Fruit fly (Drosophila melanogaster) whole organism, prepupa: ENCODE results near the gene CG9396.

Experiments used
- Blimp-1 ChIP-seq: fragments of 200-800 bp; sonication (Bioruptor generic); optimal IDR thresholded peaks from 3 replicates; lab custom pipeline; 2017; ENCODE audit warnings: missing biosample characterization, missing genetic modification characterization, mild to moderate bottlenecking, moderate library complexity, missing genetic modification reagents
- CG10669 ChIP-seq: fragments of 200-800 bp; sonication (Bioruptor generic); optimal IDR thresholded peaks from 3 replicates; lab custom pipeline; 2018; ENCODE audit warnings: missing biosample characterization, mild to moderate bottlenecking, missing genetic modification characterization, moderate library complexity
- CG11294 ChIP-seq: fragments of 200-800 bp; sonication (Bioruptor generic); IDR thresholded peaks from 2 replicates; pipeline ENCODE4 v1.3.6; 2022; ENCODE audit warnings: missing biosample characterization, missing genetic modification characterization
- CG11762 ChIP-seq: fragments of 200-800 bp; sonication (Bioruptor generic); optimal IDR thresholded peaks from 3 replicates; lab custom pipeline; 2016; ENCODE audit warnings: missing biosample characterization, missing genetic modification characterization; ENCODE audit not compliant: insufficient read depth
- CG11902 ChIP-seq: fragments of 200-800 bp; sonication (Bioruptor generic); optimal IDR thresholded peaks from 3 replicates; lab custom pipeline; 2016; ENCODE audit warnings: missing biosample characterization, missing genetic modification characterization
- CG15336 ChIP-seq: fragments of 200-800 bp; sonication (Bioruptor generic); IDR thresholded peaks from 2 replicates; pipeline ENCODE4 v1.3.6; 2022; ENCODE audit warnings: missing biosample characterization, missing genetic modification characterization
- CG1621 ChIP-seq: fragments of 200-800 bp; sonication (Bioruptor generic); optimal IDR thresholded peaks from 3 replicates; lab custom pipeline; 2018; ENCODE audit warnings: missing biosample characterization, mild to moderate bottlenecking, missing genetic modification characterization
- CG16779 ChIP-seq: fragments of 200-800 bp; sonication (Bioruptor generic); optimal IDR thresholded peaks from 3 replicates; lab custom pipeline; 2017; ENCODE audit warnings: missing biosample characterization, mild to moderate bottlenecking, missing genetic modification characterization
- CG31627 ChIP-seq: fragments of 200-800 bp; sonication (Bioruptor generic); optimal IDR thresholded peaks from 3 replicates; lab custom pipeline; 2016; ENCODE audit warnings: missing biosample characterization, missing genetic modification characterization
- CG32006 ChIP-seq: fragments of 200-800 bp; sonication (Bioruptor generic); optimal IDR thresholded peaks from 3 replicates; lab custom pipeline; 2017; ENCODE audit warnings: missing biosample characterization, mild to moderate bottlenecking, missing genetic modification characterization
- CG34406 ChIP-seq: fragments of 200-800 bp; sonication (Bioruptor generic); optimal IDR thresholded peaks from 3 replicates; lab custom pipeline; 2016; ENCODE audit warnings: missing biosample characterization, missing genetic modification characterization
- CG3919 ChIP-seq: fragments of 200-800 bp; sonication (Bioruptor generic); optimal IDR thresholded peaks from 3 replicates; lab custom pipeline; 2016; ENCODE audit warnings: missing biosample characterization, missing genetic modification characterization
- CG4318 ChIP-seq: fragments of 200-800 bp; sonication (Bioruptor generic); optimal IDR thresholded peaks from 3 replicates; lab custom pipeline; 2017; ENCODE audit warnings: missing biosample characterization, mild to moderate bottlenecking, missing genetic modification characterization
- CG6163 ChIP-seq: fragments of 200-800 bp; sonication (Bioruptor generic); IDR thresholded peaks from 3 replicates; pipeline ENCODE4 v1.3.6; 2022; ENCODE audit warnings: missing biosample characterization, missing genetic modification characterization
- CG6792 ChIP-seq: fragments of 200-800 bp; sonication (Bioruptor generic); optimal IDR thresholded peaks from 3 replicates; lab custom pipeline; 2016; ENCODE audit warnings: missing biosample characterization, missing genetic modification characterization
- CG6808 ChIP-seq: fragments of 200-800 bp; sonication (Bioruptor generic); optimal IDR thresholded peaks from 3 replicates; lab custom pipeline; 2017; ENCODE audit warnings: missing biosample characterization, missing genetic modification characterization, mild to moderate bottlenecking, moderate library complexity, missing genetic modification reagents
- CG6854 ChIP-seq: fragments of 200-800 bp; sonication (Bioruptor generic); optimal IDR thresholded peaks from 2 replicates; lab custom pipeline; 2017; ENCODE audit warnings: missing biosample characterization, mild to moderate bottlenecking, missing genetic modification characterization
- CG7368 ChIP-seq: fragments of 200-800 bp; sonication (Bioruptor generic); optimal IDR thresholded peaks from 3 replicates; lab custom pipeline; 2016; ENCODE audit warnings: missing biosample characterization, missing genetic modification characterization
- CG8119 ChIP-seq: fragments of 200-800 bp; sonication (Bioruptor generic); IDR thresholded peaks from 3 replicates; pipeline ENCODE4 v1.3.6; 2022; ENCODE audit warnings: missing biosample characterization, missing genetic modification characterization
- CG8319 ChIP-seq: fragments of 200-800 bp; sonication (Bioruptor generic); optimal IDR thresholded peaks from 3 replicates; lab custom pipeline; 2016; ENCODE audit warnings: missing biosample characterization, missing genetic modification characterization
- CG8632 ChIP-seq: fragments of 200-800 bp; sonication (Bioruptor generic); optimal IDR thresholded peaks from 3 replicates; lab custom pipeline; 2016; ENCODE audit warnings: missing biosample characterization, missing genetic modification characterization
- CG9139 ChIP-seq: fragments of 200-800 bp; sonication (Bioruptor generic); optimal IDR thresholded peaks from 3 replicates; lab custom pipeline; 2017; ENCODE audit warnings: missing biosample characterization, mild to moderate bottlenecking, missing genetic modification characterization
- Eip75B ChIP-seq: fragments of 200-800 bp; sonication (Bioruptor generic); optimal IDR thresholded peaks from 3 replicates; lab custom pipeline; 2016; ENCODE audit warnings: missing biosample characterization, missing genetic modification characterization
- Eip78C ChIP-seq: fragments of 200-800 bp; sonication (Bioruptor generic); peaks from one replicate; lab custom pipeline; 2016; ENCODE audit warnings: missing biosample characterization, missing genetic modification characterization
- Eip93F ChIP-seq: fragments of 200-800 bp; sonication (Bioruptor generic); optimal IDR thresholded peaks from 2 replicates; lab custom pipeline; 2016; ENCODE audit warnings: missing biosample characterization, mild to moderate bottlenecking, missing genetic modification characterization
- Ets21C ChIP-seq: fragments of 200-800 bp; sonication (Bioruptor generic); optimal IDR thresholded peaks from 3 replicates; lab custom pipeline; 2016; ENCODE audit warnings: missing biosample characterization, missing genetic modification characterization
- Ets96B ChIP-seq: fragments of 200-800 bp; optimal IDR thresholded peaks from 2 replicates; lab custom pipeline; 2019; ENCODE audit warnings: missing biosample characterization, mild to moderate bottlenecking, missing genetic modification characterization, moderate library complexity
- Gug ChIP-seq: fragments of 200-800 bp; sonication (Bioruptor generic); IDR thresholded peaks from 2 replicates; pipeline ENCODE4 v1.3.6; 2022; ENCODE audit warnings: missing biosample characterization, missing genetic modification characterization
- Hr38 ChIP-seq: sonication (Bioruptor generic); optimal IDR thresholded peaks from 2 replicates; lab custom pipeline; 2016; ENCODE audit warnings: missing biosample characterization, missing genetic modification characterization
- Hr39 ChIP-seq: fragments of 200-800 bp; sonication (Bioruptor generic); optimal IDR thresholded peaks from 2 replicates; lab custom pipeline; 2016; ENCODE audit warnings: missing biosample characterization, missing genetic modification characterization
- Met ChIP-seq: fragments of 200-800 bp; sonication (Bioruptor generic); optimal IDR thresholded peaks from 3 replicates; lab custom pipeline; 2016; ENCODE audit warnings: missing biosample characterization, missing genetic modification characterization
- Smox ChIP-seq: fragments of 200-800 bp; sonication (Bioruptor generic); optimal IDR thresholded peaks from 3 replicates; lab custom pipeline; 2016; ENCODE audit warnings: missing biosample characterization, missing genetic modification characterization
- Sox15 ChIP-seq: fragments of 200-800 bp; sonication (Bioruptor generic); optimal IDR thresholded peaks from 3 replicates; lab custom pipeline; 2016; ENCODE audit warnings: missing biosample characterization, missing genetic modification characterization
- achi ChIP-seq: fragments of 200-800 bp; sonication (Bioruptor generic); optimal IDR thresholded peaks from 3 replicates; lab custom pipeline; 2016; ENCODE audit warnings: missing biosample characterization, missing genetic modification characterization
- dac ChIP-seq: fragments of 200-800 bp; sonication (Bioruptor generic); optimal IDR thresholded peaks from 2 replicates; lab custom pipeline; 2017; ENCODE audit warnings: missing biosample characterization, mild to moderate bottlenecking, missing genetic modification characterization
- dsx ChIP-seq: fragments of 200-800 bp; optimal IDR thresholded peaks from 3 replicates; lab custom pipeline; 2019; ENCODE audit warnings: missing biosample characterization, mild to moderate bottlenecking, missing genetic modification characterization, moderate library complexity; ENCODE audit not compliant: poor library complexity, severe bottlenecking
- eg ChIP-seq: fragments of 200-800 bp; sonication (Bioruptor generic); IDR thresholded peaks from 3 replicates; pipeline ENCODE4 v1.3.6; 2022; ENCODE audit warnings: missing biosample characterization, missing genetic modification characterization
- fd59A ChIP-seq: fragments of 200-800 bp; sonication (Bioruptor generic); optimal IDR thresholded peaks from 2 replicates; lab custom pipeline; 2017; ENCODE audit warnings: missing biosample characterization, mild to moderate bottlenecking, missing genetic modification characterization, missing genetic modification reagents
- fd85E ChIP-seq: fragments of 200-800 bp; sonication (Bioruptor generic); optimal IDR thresholded peaks from 3 replicates; lab custom pipeline; 2016; ENCODE audit warnings: missing biosample characterization, missing genetic modification characterization
- fkh ChIP-seq: fragments of 200-800 bp; sonication (Bioruptor generic); optimal IDR thresholded peaks from 3 replicates; lab custom pipeline; 2017; ENCODE audit warnings: missing biosample characterization, mild to moderate bottlenecking, missing genetic modification characterization, moderate library complexity
- lz ChIP-seq: fragments of 200-800 bp; sonication (Bioruptor generic); optimal IDR thresholded peaks from 3 replicates; lab custom pipeline; 2016; ENCODE audit warnings: missing biosample characterization, missing genetic modification characterization
- net ChIP-seq: fragments of 200-800 bp; sonication (Bioruptor generic); optimal IDR thresholded peaks from 3 replicates; lab custom pipeline; 2016; ENCODE audit warnings: missing biosample characterization, missing genetic modification characterization
- pdm3 ChIP-seq: fragments of 200-800 bp; sonication (Bioruptor generic); optimal IDR thresholded peaks from 3 replicates; lab custom pipeline; 2016; ENCODE audit warnings: missing biosample characterization, missing genetic modification characterization
- salr ChIP-seq, 2 experiments: fragments of 200-800 bp; sonication (Bioruptor generic); optimal IDR thresholded peaks; 3 replicates each; lab custom pipeline; 2016 to 2018; ENCODE audit warnings: missing biosample characterization in 2 of 2, missing genetic modification characterization in 2 of 2, mild to moderate bottlenecking in 1 of 2
- ss ChIP-seq, 2 experiments: fragments of 200-800 bp; sonication (Bioruptor generic); optimal IDR thresholded peaks; 2 replicates in 1 of 2; 3 replicates in 1 of 2; lab custom pipeline; 2017 to 2018; ENCODE audit warnings: mild to moderate bottlenecking in 2 of 2, missing biosample characterization in 2 of 2, missing genetic modification characterization in 2 of 2, moderate library complexity in 1 of 2
- svp ChIP-seq: fragments of 200-800 bp; sonication (Bioruptor generic); peaks from one replicate; lab custom pipeline; 2016; ENCODE audit warnings: missing biosample characterization, missing genetic modification characterization
- topi ChIP-seq: fragments of 200-800 bp; sonication (Bioruptor generic); optimal IDR thresholded peaks from 3 replicates; lab custom pipeline; 2016; ENCODE audit warnings: missing biosample characterization, missing genetic modification characterization

Gene CG9396

dm6 chr3R:9606913-9607804 is 35.7 kb upstream of the CG9396 start:
- TF ChIP-seq pdm3 (GFP tag; lab: Kevin White, UChicago) (no peak), dac (no peak), Smox (no peak), Blimp-1 (no peak), CG1621 (tag; lab: Kevin White, UChicago) (no peak), CG32006 (GFP tag; lab: Kevin White, UChicago) (no peak), CG34406 (GFP tag; lab: Kevin White, UChicago) (no peak), svp (peak; percentile 53), fd85E (GFP tag; lab: Kevin White, UChicago) (no peak), topi (GFP tag; lab: Kevin White, UChicago) (no peak), CG6792 (GFP tag; lab: Kevin White, UChicago) (no peak), CG3919 (GFP tag; lab: Kevin White, UChicago) (no peak), CG6854 (GFP tag; lab: Kevin White, UChicago) (peak; percentile 27), fkh (peak; percentile 53), ss (GFP tag; optimal IDR thresholded peaks at IDR 0.05; lab: Kevin White, UChicago) (peak; percentile 3 to 7), Eip78C (GFP tag; lab: Kevin White, UChicago) (peak; percentile 44), CG9139 (no peak), achi (no peak), salr (GFP tag; optimal IDR thresholded peaks at IDR 0.05; lab: Kevin White, UChicago) (no peak), CG4318 (no peak), CG11902 (GFP tag; lab: Kevin White, UChicago) (no peak)

dm6 chr3R:9605084-9605483 is 33.7 kb upstream of the CG9396 start:
- TF ChIP-seq CG8119, result peak; percentile 39; the same call in 1 of the 3 replicates
- no peak for TF ChIP-seq Blimp-1
- TF ChIP-seq CG34406 (GFP tag; lab: Kevin White, UChicago), result peak; percentile 14
- peak; percentile 47 for TF ChIP-seq lz (GFP tag; lab: Kevin White, UChicago)
- TF ChIP-seq Eip75B, result peak; percentile 65
- peak; percentile 54 for TF ChIP-seq CG31627 (GFP tag; lab: Kevin White, UChicago)
- TF ChIP-seq CG32006 (GFP tag; lab: Kevin White, UChicago), result peak; percentile 53
- TF ChIP-seq Met (GFP tag; lab: Kevin White, UChicago), result peak; percentile 52
- peak; percentile 63 for TF ChIP-seq fd59A (GFP tag; lab: Kevin White, UChicago)
- peak; percentile 36 for TF ChIP-seq Ets21C (GFP tag; lab: Kevin White, UChicago)
- TF ChIP-seq net, result peak; percentile 31
- peak; percentile 71 for TF ChIP-seq Ets96B
- peak; percentile 17 for TF ChIP-seq CG11762
- TF ChIP-seq pdm3 (GFP tag; lab: Kevin White, UChicago), result peak; percentile 63
- peak; percentile 25 for TF ChIP-seq CG16779 (tag; lab: Kevin White, UChicago)
- TF ChIP-seq CG8632, result peak; percentile 35
- TF ChIP-seq Hr39 (GFP tag; lab: Kevin White, UChicago), result peak; percentile 57
- TF ChIP-seq Eip78C (GFP tag; lab: Kevin White, UChicago), result peak; percentile 88
- TF ChIP-seq CG15336 (GFP tag; lab: Robert Waterston, UW), result peak; percentile 43; the same call in 1 of the 2 replicates
- no peak for TF ChIP-seq Sox15 (GFP tag; lab: Kevin White, UChicago)
- TF ChIP-seq CG9139, result no peak
- no peak for TF ChIP-seq fkh
- TF ChIP-seq CG7368 (GFP tag; lab: Kevin White, UChicago), result peak; percentile 47
- TF ChIP-seq CG8319 (GFP tag; lab: Kevin White, UChicago), result peak; percentile 43
- no peak for TF ChIP-seq CG11294
- no peak for TF ChIP-seq Hr38 (GFP tag; lab: Kevin White, UChicago)
- TF ChIP-seq CG1621 (tag; lab: Kevin White, UChicago), result peak; percentile 62
- TF ChIP-seq Gug, result no peak; the same call in 1 of the 2 replicates
- TF ChIP-seq CG6808 (GFP tag; lab: Kevin White, UChicago), result peak; percentile 64
- no peak for TF ChIP-seq eg (GFP tag; lab: Robert Waterston, UW)
- no peak for TF ChIP-seq Eip93F
- TF ChIP-seq CG6163 (GFP tag; lab: Robert Waterston, UW), result peak; percentile 65; the same call in 2 of the 3 replicates
- peak; percentile 54 for TF ChIP-seq topi (GFP tag; lab: Kevin White, UChicago)
- peak; percentile 69 for TF ChIP-seq CG10669 (GFP tag; lab: Kevin White, UChicago)
- TF ChIP-seq salr (GFP tag; optimal IDR thresholded peaks at IDR 0.05; lab: Kevin White, UChicago), result peak; percentile 43 to 48
- TF ChIP-seq dsx (GFP tag; lab: Kevin White, UChicago), result peak; percentile 61
